Worm (Caenorhabditis elegans): ENCODE measurements around the gene C40H1.9.

DNA sequence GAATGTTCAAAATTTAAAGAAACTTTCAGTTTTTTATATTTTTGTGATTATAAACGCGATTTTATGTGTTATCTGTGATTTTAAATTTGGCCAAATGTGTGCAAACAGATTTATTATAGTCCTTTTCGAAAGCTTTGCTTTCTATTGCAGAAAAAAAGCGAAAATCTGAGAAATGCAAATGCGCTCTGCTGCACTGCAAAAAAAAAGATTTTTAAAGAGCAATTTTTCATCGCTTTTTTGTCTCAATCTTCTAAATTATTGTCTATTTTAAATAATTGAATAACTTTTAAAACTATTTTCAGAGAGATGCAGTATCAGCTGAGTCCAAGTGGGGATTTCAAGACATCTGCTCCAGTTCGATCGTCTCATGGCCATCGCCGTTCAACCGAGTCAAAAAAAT is 2.3 kb downstream of the C40H1.9 start, which contains the start of gene cpb-1:
- TF ChIP-seq mdl-1 (tag; optimal IDR thresholded peaks at IDR 0.05) = no peak
- no peak for TF ChIP-seq lin-13 (GFP tag; optimal IDR thresholded peaks at IDR 0.05)
- TF ChIP-seq nhr-25 (tag; optimal IDR thresholded peaks at IDR 0.05) = no peak
- no peak for TF ChIP-seq ceh-82 (tag; optimal IDR thresholded peaks at IDR 0.05)
- no peak for TF ChIP-seq ztf-4 (tag; optimal IDR thresholded peaks at IDR 0.05)
- no peak for TF ChIP-seq mab-5 (tag; optimal IDR thresholded peaks at IDR 0.05)
- no peak for TF ChIP-seq fos-1 (tag; optimal IDR thresholded peaks at IDR 0.05)
- TF ChIP-seq C34F6.9 (tag; optimal IDR thresholded peaks at IDR 0.05) = no peak
